Worm (Caenorhabditis elegans) whole organism, L4 larva: ENCODE data around the gene F20H11.4.

Source experiments
- arid-1 ChIP-seq: fragments of 200-800 bp; sonication (Bioruptor generic); conservative IDR thresholded peaks from 2 replicates; pipeline ENCODE4 v1.3.6; 2022; ENCODE audit warnings: missing genetic modification reagents, missing genetic modification characterization, missing compliant biosample characterization
- ces-1 ChIP-seq: fragments of 150-350 bp; sonication (generic microtip); optimal IDR thresholded peaks from 4 replicates; lab custom pipeline; 2014; ENCODE audit warnings: missing biosample characterization, missing genetic modification reagents, missing genetic modification characterization
- cey-2 ChIP-seq: sonication (generic microtip); optimal IDR thresholded peaks from 3 replicates; lab custom pipeline; 2017; ENCODE audit warnings: missing genetic modification characterization, mild to moderate bottlenecking, missing compliant biosample characterization, antibody characterized with exemption, borderline replicate concordance; ENCODE audit not compliant: insufficient read depth
- daf-16 ChIP-seq, 3 experiments: sonication (generic microtip); optimal IDR thresholded peaks; 2 replicates each; lab custom pipeline; 2016 to 2017; ENCODE audit warnings: missing genetic modification characterization in 3 of 3, missing genetic modification reagents in 3 of 3, mild to moderate bottlenecking in 2 of 3, missing compliant biosample characterization in 2 of 3, missing biosample characterization in 1 of 3, moderate library complexity in 1 of 3
- egl-27 ChIP-seq: sonication (generic microtip); optimal IDR thresholded peaks from 3 replicates; lab custom pipeline; 2017; ENCODE audit warnings: missing biosample characterization, missing genetic modification reagents, missing genetic modification characterization
- fkh-10 ChIP-seq: fragments of 150-350 bp; optimal IDR thresholded peaks from 2 replicates; lab custom pipeline; 2014; ENCODE audit warnings: missing biosample characterization, missing genetic modification reagents, missing genetic modification characterization
- madf-9 ChIP-seq: fragments of 200-800 bp; sonication (Bioruptor generic); conservative IDR thresholded peaks from 2 replicates; pipeline ENCODE4 v1.3.6; 2022; ENCODE audit warnings: missing genetic modification reagents, missing genetic modification characterization, missing compliant biosample characterization
- mep-1 ChIP-seq: fragments of 150-350 bp; sonication (generic microtip); optimal IDR thresholded peaks from 3 replicates; lab custom pipeline; 2014; ENCODE audit warnings: missing biosample characterization, missing genetic modification characterization
- nhr-237 ChIP-seq: sonication (generic microtip); optimal IDR thresholded peaks from 2 replicates; lab custom pipeline; 2017; ENCODE audit warnings: missing biosample characterization, missing genetic modification characterization
- nhr-42 ChIP-seq: fragments of 200-800 bp; sonication (Bioruptor generic); IDR thresholded peaks from 2 replicates; pipeline ENCODE4 v1.3.6; 2022; ENCODE audit warnings: missing genetic modification characterization, missing compliant biosample characterization
- pqm-1 ChIP-seq: sonication (generic microtip); optimal IDR thresholded peaks from 2 replicates; lab custom pipeline; 2017; ENCODE audit warnings: missing biosample characterization, missing genetic modification characterization
- set-16 ChIP-seq: fragments of 200-800 bp; sonication (Bioruptor generic); IDR thresholded peaks from 2 replicates; pipeline ENCODE4 v1.3.6; 2022; ENCODE audit warnings: missing genetic modification reagents, missing genetic modification characterization, missing compliant biosample characterization
- snpc-4 ChIP-seq: fragments of 150-350 bp; optimal IDR thresholded peaks from 2 replicates; lab custom pipeline; 2014; ENCODE audit warnings: missing biosample characterization, missing genetic modification characterization
- unc-62 ChIP-seq, 3 experiments: fragments of 150-350 bp in 1 of 3; sonication (generic microtip); optimal IDR thresholded peaks in 2 of 3; peaks in 1 of 3; 1 replicate in 1 of 3; 2 replicates in 2 of 3; lab custom pipeline; 2014 to 2017; ENCODE audit warnings: missing biosample characterization in 3 of 3, missing genetic modification characterization in 3 of 3, missing genetic modification reagents in 3 of 3, missing genotype in 1 of 3

ce11 chrIII:6619952-6620351, 11.5 kb downstream of the F20H11.4 start, which contains the start of gene C13B9.2:
- TF ChIP-seq unc-62 (GFP tag; optimal IDR thresholded peaks at IDR 0.05 in 1 of 2; lab: Kevin White, UChicago) (no peak), unc-62 (tag; optimal IDR thresholded peaks at IDR 0.05; lab: Kevin White, UChicago) (no peak), arid-1 (GFP tag; lab: Robert Waterston, UW) (no peak), snpc-4 (tag; lab: Kevin White, UChicago) (no peak), daf-16 (GFP tag; optimal IDR thresholded peaks at IDR 0.05; lab: Kevin White, UChicago) (no peak), daf-16 (tag; optimal IDR thresholded peaks at IDR 0.05; lab: Kevin White, UChicago) (no peak), egl-27 (tag; lab: Kevin White, UChicago) (no peak), fkh-10 (no peak), ces-1 (GFP tag; lab: Kevin White, UChicago) (no peak), mep-1 (tag; lab: Kevin White, UChicago) (no peak), madf-9 (GFP tag; lab: Robert Waterston, UW) (no peak), set-16 (no peak), nhr-42 (GFP tag; lab: Robert Waterston, UW) (no peak), nhr-237 (tag; lab: Kevin White, UChicago) (no peak), cey-2 (tag; lab: Kevin White, UChicago) (no peak), pqm-1 (tag; lab: Kevin White, UChicago) (no peak)
